Fruit fly (Drosophila melanogaster) whole organism, embryonic: ENCODE results near the gene fwe.

Experiments
- CG10654 ChIP-seq: fragments of 200-800 bp; sonication (Bioruptor generic); optimal IDR thresholded peaks from 2 replicates; lab custom pipeline; 2016; ENCODE audit warnings: missing biosample characterization, missing genetic modification characterization
- CG11560 ChIP-seq: fragments of 200-800 bp; sonication (Bioruptor generic); IDR thresholded peaks from 3 replicates; pipeline ENCODE4 v1.3.6; 2022; ENCODE audit warnings: missing biosample characterization, missing genetic modification characterization
- CG12236 ChIP-seq: fragments of 200-800 bp; sonication (Bioruptor generic); optimal IDR thresholded peaks from 2 replicates; lab custom pipeline; 2016; ENCODE audit warnings: missing biosample characterization, missing genetic modification characterization
- CG14014 ChIP-seq: fragments of 200-800 bp; sonication (Bioruptor generic); IDR thresholded peaks from 2 replicates; pipeline ENCODE4 v1.3.6; 2022; ENCODE audit warnings: missing biosample characterization, missing genetic modification characterization
- CG14050 ChIP-seq: fragments of 200-800 bp; sonication (Bioruptor generic); IDR thresholded peaks from 3 replicates; pipeline ENCODE4 v1.3.6; 2022; ENCODE audit warnings: missing biosample characterization, missing genetic modification characterization
- CG15073 ChIP-seq: fragments of 200-800 bp; sonication (Bioruptor generic); optimal IDR thresholded peaks from 2 replicates; lab custom pipeline; 2016; ENCODE audit warnings: missing biosample characterization, missing genetic modification characterization
- CG1647 ChIP-seq: fragments of 200-800 bp; sonication (Bioruptor generic); optimal IDR thresholded peaks from 3 replicates; lab custom pipeline; 2016; ENCODE audit warnings: missing biosample characterization, missing genetic modification characterization
- CG18476 ChIP-seq: fragments of 200-800 bp; sonication (Bioruptor generic); optimal IDR thresholded peaks from 2 replicates; lab custom pipeline; 2016; ENCODE audit warnings: missing biosample characterization, mild to moderate bottlenecking, missing genetic modification characterization
- CG4328 ChIP-seq: fragments of 200-800 bp; sonication (Bioruptor generic); optimal IDR thresholded peaks from 3 replicates; lab custom pipeline; 2017; ENCODE audit warnings: missing biosample characterization, missing genetic modification reagents, missing genetic modification characterization
- CG4360 ChIP-seq: fragments of 200-800 bp; sonication (Bioruptor generic); IDR thresholded peaks from 2 replicates; pipeline ENCODE4 v1.3.6; 2022; ENCODE audit warnings: missing biosample characterization, missing genetic modification characterization
- CG4820 ChIP-seq: fragments of 200-800 bp; sonication (Bioruptor generic); optimal IDR thresholded peaks from 3 replicates; lab custom pipeline; 2016; ENCODE audit warnings: missing biosample characterization, missing genetic modification characterization
- CG5953 ChIP-seq: fragments of 200-800 bp; sonication (Bioruptor generic); IDR thresholded peaks from 2 replicates; pipeline ENCODE4 v1.3.6; 2022; ENCODE audit warnings: missing biosample characterization, missing genetic modification characterization
- CG6254 ChIP-seq: fragments of 200-800 bp; sonication (Bioruptor generic); optimal IDR thresholded peaks from 3 replicates; lab custom pipeline; 2017; ENCODE audit warnings: mild to moderate bottlenecking, missing biosample characterization, missing genetic modification reagents, missing genetic modification characterization
- CG7357 ChIP-seq: fragments of 200-800 bp; sonication (Bioruptor generic); IDR thresholded peaks from 3 replicates; pipeline ENCODE4 v1.3.6; 2022; ENCODE audit warnings: missing biosample characterization, missing genetic modification characterization
- CG8089 ChIP-seq: fragments of 200-800 bp; sonication (Bioruptor generic); optimal IDR thresholded peaks from 3 replicates; lab custom pipeline; 2016; ENCODE audit warnings: missing biosample characterization, missing genetic modification characterization
- CG8924 ChIP-seq: fragments of 200-800 bp; optimal IDR thresholded peaks from 3 replicates; lab custom pipeline; 2019; ENCODE audit warnings: missing biosample characterization, mild to moderate bottlenecking, missing genetic modification characterization, moderate library complexity
- Dek ChIP-seq: fragments of 200-800 bp; sonication (Bioruptor generic); optimal IDR thresholded peaks from 3 replicates; lab custom pipeline; 2019; ENCODE audit warnings: missing biosample characterization, mild to moderate bottlenecking, missing genetic modification characterization, moderate library complexity
- E2f1 ChIP-seq: fragments of 200-800 bp; sonication (Bioruptor generic); IDR thresholded peaks from 2 replicates; pipeline ENCODE4 v1.3.6; 2022; ENCODE audit warnings: missing biosample characterization, missing genetic modification characterization
- E2f2 ChIP-seq: fragments of 200-800 bp; sonication (Bioruptor generic); IDR thresholded peaks from 2 replicates; pipeline ENCODE4 v1.3.6; 2022; ENCODE audit warnings: missing biosample characterization, missing genetic modification characterization
- ERR ChIP-seq: fragments of 200-800 bp; sonication (Bioruptor generic); optimal IDR thresholded peaks from 2 replicates; lab custom pipeline; 2016; ENCODE audit warnings: missing biosample characterization, missing genetic modification characterization
- Eip74EF ChIP-seq, 2 experiments: fragments of 200-800 bp in 1 of 2; fragments of >200 bp in 1 of 2; sonication (Bioruptor generic) in 1 of 2; optimal IDR thresholded peaks; 2 replicates each; lab custom pipeline; 2017 to 2019; ENCODE audit warnings: missing biosample characterization in 2 of 2, missing genetic modification characterization in 2 of 2, mild to moderate bottlenecking in 1 of 2, moderate library complexity in 1 of 2
- Hmx ChIP-seq: fragments of 200-800 bp; sonication (Bioruptor generic); optimal IDR thresholded peaks from 2 replicates; lab custom pipeline; 2016; ENCODE audit warnings: missing biosample characterization, missing genetic modification characterization
- Hsf ChIP-seq: fragments of 200-800 bp; sonication (Bioruptor generic); optimal IDR thresholded peaks from 3 replicates; lab custom pipeline; 2016; ENCODE audit warnings: missing biosample characterization, missing genetic modification characterization
- Oaz ChIP-seq: fragments of 200-800 bp; sonication (Bioruptor generic); IDR thresholded peaks from 2 replicates; pipeline ENCODE4 v1.3.6; 2022; ENCODE audit warnings: missing biosample characterization, missing genetic modification characterization
- PHDP ChIP-seq: fragments of 200-800 bp; sonication (Bioruptor generic); optimal IDR thresholded peaks from 3 replicates; lab custom pipeline; 2018; ENCODE audit warnings: missing biosample characterization, mild to moderate bottlenecking, missing genetic modification characterization, moderate library complexity
- Spps ChIP-seq: fragments of 200-800 bp; sonication (Bioruptor generic); optimal IDR thresholded peaks from 2 replicates; lab custom pipeline; 2018; ENCODE audit warnings: missing biosample characterization, mild to moderate bottlenecking, missing genetic modification characterization
- ase ChIP-seq: fragments of 200-800 bp; sonication (Bioruptor generic); IDR thresholded peaks from 3 replicates; pipeline ENCODE4 v1.3.6; 2022; ENCODE audit warnings: missing biosample characterization, missing genetic modification characterization
- br ChIP-seq: fragments of >200 bp; optimal IDR thresholded peaks from 2 replicates; lab custom pipeline; 2017
- bsh ChIP-seq, 2 experiments: fragments of 200-800 bp; sonication (Bioruptor generic); optimal IDR thresholded peaks; 2 replicates each; lab custom pipeline; 2017 to 2018; ENCODE audit warnings: mild to moderate bottlenecking in 2 of 2, missing biosample characterization in 2 of 2, missing genetic modification characterization in 2 of 2, moderate library complexity in 1 of 2
- cas ChIP-seq: fragments of 200-800 bp; sonication (Bioruptor generic); IDR thresholded peaks from 2 replicates; pipeline ENCODE4 v1.3.6; 2022; ENCODE audit warnings: missing biosample characterization, missing genetic modification characterization
- chm ChIP-seq: fragments of 200-800 bp; sonication (Bioruptor generic); IDR thresholded peaks from 2 replicates; pipeline ENCODE4 v1.3.6; 2022; ENCODE audit warnings: missing biosample characterization, missing genetic modification characterization
- dan ChIP-seq: fragments of 200-800 bp; sonication (Bioruptor generic); IDR thresholded peaks from 2 replicates; pipeline ENCODE4 v1.3.6; 2022; ENCODE audit warnings: missing biosample characterization, missing genetic modification characterization
- ems ChIP-seq: fragments of 200-800 bp; sonication (Bioruptor generic); optimal IDR thresholded peaks from 3 replicates; lab custom pipeline; 2016; ENCODE audit warnings: missing biosample characterization, missing genetic modification characterization
- en ChIP-seq: fragments of 200-800 bp; sonication (Bioruptor generic); optimal IDR thresholded peaks from 2 replicates; lab custom pipeline; 2016; ENCODE audit warnings: missing biosample characterization, missing genetic modification characterization
- exex ChIP-seq: fragments of 200-800 bp; sonication (Bioruptor generic); optimal IDR thresholded peaks from 4 replicates; lab custom pipeline; 2018; ENCODE audit warnings: missing biosample characterization, mild to moderate bottlenecking, missing genetic modification characterization, moderate library complexity
- gcm ChIP-seq: fragments of 200-800 bp; sonication (Bioruptor generic); optimal IDR thresholded peaks from 2 replicates; lab custom pipeline; 2019; ENCODE audit warnings: missing biosample characterization, mild to moderate bottlenecking, missing genetic modification characterization, moderate library complexity
- insv ChIP-seq, 2 experiments: fragments of 200-800 bp; sonication (Bioruptor generic); optimal IDR thresholded peaks; 3 replicates each; lab custom pipeline; 2016 to 2018; ENCODE audit warnings: missing biosample characterization in 2 of 2, missing genetic modification characterization in 2 of 2
- inv ChIP-seq: fragments of 200-800 bp; sonication (Bioruptor generic); IDR thresholded peaks from 2 replicates; pipeline ENCODE4 v1.3.6; 2022; ENCODE audit warnings: missing biosample characterization, missing genetic modification characterization; ENCODE audit not compliant: partially characterized antibody
- kay ChIP-seq: fragments of 200-800 bp; sonication (Bioruptor generic); optimal IDR thresholded peaks from 2 replicates; lab custom pipeline; 2016; ENCODE audit warnings: missing biosample characterization, missing genetic modification characterization
- onecut ChIP-seq: fragments of 200-800 bp; sonication (Bioruptor generic); IDR thresholded peaks from 2 replicates; pipeline ENCODE4 v1.3.6; 2022; ENCODE audit warnings: missing biosample characterization, missing genetic modification characterization
- org-1 ChIP-seq: fragments of 200-800 bp; sonication (Bioruptor generic); optimal IDR thresholded peaks from 2 replicates; lab custom pipeline; 2017; ENCODE audit warnings: missing biosample characterization, missing genetic modification characterization
- p53 ChIP-seq: fragments of 200-800 bp; sonication (Bioruptor generic); optimal IDR thresholded peaks from 2 replicates; lab custom pipeline; 2016; ENCODE audit warnings: missing biosample characterization, missing genetic modification characterization
- pb ChIP-seq: fragments of 200-800 bp; sonication (Bioruptor generic); optimal IDR thresholded peaks from 3 replicates; lab custom pipeline; 2016; ENCODE audit warnings: missing biosample characterization, missing genetic modification characterization
- repo ChIP-seq: fragments of 200-800 bp; sonication (Bioruptor generic); optimal IDR thresholded peaks from 2 replicates; lab custom pipeline; 2016; ENCODE audit warnings: missing biosample characterization, missing genetic modification characterization
- row ChIP-seq: fragments of 200-800 bp; sonication (Bioruptor generic); IDR thresholded peaks from 3 replicates; pipeline ENCODE4 v1.3.6; 2022; ENCODE audit warnings: missing biosample characterization, missing genetic modification characterization
- slou ChIP-seq: fragments of 200-800 bp; sonication (Bioruptor generic); optimal IDR thresholded peaks from 3 replicates; lab custom pipeline; 2016; ENCODE audit warnings: missing biosample characterization, missing genetic modification characterization
- tin ChIP-seq: fragments of 200-800 bp; sonication (Bioruptor generic); optimal IDR thresholded peaks from 3 replicates; lab custom pipeline; 2016; ENCODE audit warnings: missing biosample characterization, missing genetic modification characterization
- wdn ChIP-seq: fragments of 200-800 bp; sonication (Bioruptor generic); IDR thresholded peaks from 2 replicates; pipeline ENCODE4 v1.3.6; 2022; ENCODE audit warnings: missing biosample characterization, missing genetic modification characterization
- wek ChIP-seq: fragments of 200-800 bp; sonication (Bioruptor generic); optimal IDR thresholded peaks from 3 replicates; lab custom pipeline; 2018; ENCODE audit warnings: missing biosample characterization, mild to moderate bottlenecking, missing genetic modification characterization, moderate library complexity
- wor ChIP-seq: fragments of 200-800 bp; sonication (Bioruptor generic); IDR thresholded peaks from 2 replicates; pipeline ENCODE4 v1.3.6; 2022; ENCODE audit warnings: missing biosample characterization, missing genetic modification characterization
- z ChIP-seq: fragments of 200-800 bp; sonication (Bioruptor generic); IDR thresholded peaks from 3 replicates; pipeline ENCODE4 v1.3.6; 2022; ENCODE audit warnings: missing biosample characterization, missing genetic modification characterization

The fwe gene

dm6 chr3L:15826347-15826984 lies 10.3 kb upstream of the fwe start, which contains the start of the genes DCP2 and dbo (continued):
- TF ChIP-seq Oaz (GFP tag; lab: Robert Waterston, UW) (peak; percentile 27; the same call in 1 of the 2 replicates), ase (GFP tag; lab: Robert Waterston, UW) (peak; percentile 53; the same call in 2 of the 3 replicates), CG12236 (GFP tag; lab: Kevin White, UChicago) (no peak), PHDP (tag; lab: Kevin White, UChicago) (peak; percentile 64), E2f2 (peak; percentile 30; the same call in 1 of the 2 replicates), CG4820 (GFP tag; lab: Kevin White, UChicago) (peak; percentile 7), CG5953 (no peak), Eip74EF (GFP tag; optimal IDR thresholded peaks at IDR 0.05; lab: Kevin White, UChicago) (no peak), Hsf (GFP tag; lab: Kevin White, UChicago) (peak; percentile 43), CG8924 (tag; lab: Kevin White, UChicago) (peak; percentile 58), br (no peak), row (peak; percentile 85), chm (GFP tag; lab: Robert Waterston, UW) (peak; percentile 4; the same call in 1 of the 2 replicates), Hmx (no peak), CG15073 (peak; percentile 0), CG14014 (peak; percentile 70), CG8089 (peak; percentile 3), wor (peak; percentile 15; the same call in 1 of the 2 replicates), p53 (GFP tag; lab: Kevin White, UChicago) (no peak), CG1647 (GFP tag; lab: Kevin White, UChicago) (no peak), Dek (tag; lab: Kevin White, UChicago) (peak; percentile 71), CG7357 (GFP tag; lab: Robert Waterston, UW) (peak; percentile 45; the same call in 1 of the 3 replicates), gcm (GFP tag; lab: Kevin White, UChicago) (peak; percentile 22), CG4328 (GFP tag; lab: Kevin White, UChicago) (peak; percentile 56), CG10654 (GFP tag; lab: Kevin White, UChicago) (peak; percentile 47), CG14050 (GFP tag; lab: Robert Waterston, UW) (peak; percentile 40; the same call in 1 of the 3 replicates), z (GFP tag; lab: Robert Waterston, UW) (no peak), slou (GFP tag; lab: Kevin White, UChicago) (no peak), CG6254 (GFP tag; lab: Kevin White, UChicago) (peak; percentile 22), dan (no peak), org-1 (GFP tag; lab: Kevin White, UChicago) (no peak), E2f1 (peak; percentile 74), en (no peak), pb (GFP tag; lab: Kevin White, UChicago) (no peak), CG18476 (GFP tag; lab: Kevin White, UChicago) (peak; percentile 43), ERR (GFP tag; lab: Kevin White, UChicago) (no peak), bsh (GFP tag; optimal IDR thresholded peaks at IDR 0.05; lab: Kevin White, UChicago) (peak in 1 of 2 experiments; percentile 63), repo (GFP tag; lab: Kevin White, UChicago) (no peak), inv (peak; percentile 80), exex (tag; lab: Kevin White, UChicago) (peak; percentile 42), wek (GFP tag; lab: Kevin White, UChicago) (no peak), wdn (GFP tag; lab: Robert Waterston, UW) (no peak), CG4360 (no peak), cas (peak; percentile 13; the same call in 1 of the 2 replicates), tin (peak; percentile 65), Spps (tag; lab: Kevin White, UChicago) (no peak), insv (GFP tag; optimal IDR thresholded peaks at IDR 0.05; lab: Kevin White, UChicago) (peak in 1 of 2 experiments; percentile 26), onecut (GFP tag; lab: Robert Waterston, UW) (no peak; the same call in 1 of the 2 replicates), kay (GFP tag; lab: Kevin White, UChicago) (no peak), ems (GFP tag; lab: Kevin White, UChicago) (peak; percentile 9), CG11560 (tag; lab: Robert Waterston, UW) (no peak)
